Worm (Caenorhabditis elegans): ENCODE measurements around the gene srlf-31.

The srlf-31 gene

DNA sequence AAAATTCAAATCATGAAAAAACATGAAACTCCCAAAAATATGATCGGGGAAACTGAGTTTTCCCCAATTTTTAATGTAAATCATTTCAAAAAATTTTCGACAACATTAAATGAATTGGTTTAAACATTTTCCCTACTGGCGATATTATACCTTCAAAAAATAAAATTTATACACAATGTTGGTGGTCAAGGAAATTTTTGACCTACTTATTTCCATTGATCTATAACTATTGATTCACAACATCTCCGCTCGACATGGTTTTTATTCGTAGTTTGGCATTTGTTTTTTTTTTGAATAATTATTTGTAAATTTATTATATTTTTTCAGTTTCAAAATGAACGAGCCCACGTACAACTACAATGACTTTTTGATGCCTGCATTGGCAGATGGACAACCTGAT, 27.3 kb upstream of the srlf-31 start, which contains the start of gene tbx-36:
tbx-36 (plus strand) TSS at position 301 of the 400 bp plus-strand sequence.
- no peak for TF ChIP-seq nhr-10 (tag; optimal IDR thresholded peaks at IDR 0.05)
- TF ChIP-seq ztf-11 (tag; optimal IDR thresholded peaks at IDR 0.05), result no peak
- no peak for TF ChIP-seq blmp-1 (tag; optimal IDR thresholded peaks at IDR 0.05; ENCODE audit: insufficient read depth)
- TF ChIP-seq dmd-4 (tag; optimal IDR thresholded peaks at IDR 0.05), result no peak
- no peak for TF ChIP-seq sma-3 (GFP tag; optimal IDR thresholded peaks at IDR 0.05)
- no peak for TF ChIP-seq ZK546.5 (tag; optimal IDR thresholded peaks at IDR 0.05)
- no peak for TF ChIP-seq nhr-12 (tag; optimal IDR thresholded peaks at IDR 0.05)
- no peak for TF ChIP-seq sma-9 (GFP tag; optimal IDR thresholded peaks at IDR 0.05)
- no peak for TF ChIP-seq sma-9 (tag; optimal IDR thresholded peaks at IDR 0.05)
- no peak for TF ChIP-seq nhr-21 (tag; optimal IDR thresholded peaks at IDR 0.05)
- TF ChIP-seq R02D3.7 (tag; optimal IDR thresholded peaks at IDR 0.05), result no peak
- no peak for TF ChIP-seq lin-39 (tag; optimal IDR thresholded peaks at IDR 0.05)
- no peak for TF ChIP-seq F13H6.1 (tag; optimal IDR thresholded peaks at IDR 0.05)
- TF ChIP-seq egl-27 (tag; optimal IDR thresholded peaks at IDR 0.05), result no peak
- no peak for TF ChIP-seq alr-1 (tag; optimal IDR thresholded peaks at IDR 0.05)
- no peak for TF ChIP-seq nhr-11 (tag; optimal IDR thresholded peaks at IDR 0.05)
- no peak for TF ChIP-seq nhr-6 (tag; optimal IDR thresholded peaks at IDR 0.05)
- TF ChIP-seq nhr-237 (tag; optimal IDR thresholded peaks at IDR 0.05), result no peak
- TF ChIP-seq lin-13 (GFP tag; optimal IDR thresholded peaks at IDR 0.05), result no peak
- TF ChIP-seq mbf-1 (tag; optimal IDR thresholded peaks at IDR 0.05), result no peak

- no peak for TF ChIP-seq R02D3.7 (tag; optimal IDR thresholded peaks at IDR 0.05)
- TF ChIP-seq unc-55 (GFP tag; optimal IDR thresholded peaks at IDR 0.05), result no peak
- no peak for TF ChIP-seq lin-13 (GFP tag; optimal IDR thresholded peaks at IDR 0.05)
- no peak for TF ChIP-seq nhr-11 (tag; optimal IDR thresholded peaks at IDR 0.05)
- no peak for TF ChIP-seq F13H6.1 (tag; optimal IDR thresholded peaks at IDR 0.05)
- TF ChIP-seq ama-1 (optimal IDR thresholded peaks at IDR 0.05), result no peak
- TF ChIP-seq sem-4 (tag; optimal IDR thresholded peaks at IDR 0.05), result no peak
- TF ChIP-seq lsy-2 (tag; optimal IDR thresholded peaks at IDR 0.05), result no peak
- TF ChIP-seq fos-1 (tag; optimal IDR thresholded peaks at IDR 0.05), result no peak
- no peak for TF ChIP-seq elt-1 (tag; optimal IDR thresholded peaks at IDR 0.05)
- TF ChIP-seq peb-1 (tag; optimal IDR thresholded peaks at IDR 0.05), result no peak
- no peak for TF ChIP-seq ZK546.5 (tag; optimal IDR thresholded peaks at IDR 0.05)
- TF ChIP-seq ztf-1 (GFP tag; conservative IDR thresholded peaks at IDR 0.05), result no peak
- TF ChIP-seq sma-3 (GFP tag; optimal IDR thresholded peaks at IDR 0.05), result no peak
- no peak for TF ChIP-seq Y55F3AM.14 (GFP tag; optimal IDR thresholded peaks at IDR 0.05)
- TF ChIP-seq nhr-10 (tag; optimal IDR thresholded peaks at IDR 0.05), result no peak
These were observed 26.7 kb upstream of the srlf-31 start, which contains the start of gene hdl-1 for ce11 chrIV:11949717-11950116. Gene hdl-1, minus strand, starts transcription at chrIV:11949817.

DNA sequence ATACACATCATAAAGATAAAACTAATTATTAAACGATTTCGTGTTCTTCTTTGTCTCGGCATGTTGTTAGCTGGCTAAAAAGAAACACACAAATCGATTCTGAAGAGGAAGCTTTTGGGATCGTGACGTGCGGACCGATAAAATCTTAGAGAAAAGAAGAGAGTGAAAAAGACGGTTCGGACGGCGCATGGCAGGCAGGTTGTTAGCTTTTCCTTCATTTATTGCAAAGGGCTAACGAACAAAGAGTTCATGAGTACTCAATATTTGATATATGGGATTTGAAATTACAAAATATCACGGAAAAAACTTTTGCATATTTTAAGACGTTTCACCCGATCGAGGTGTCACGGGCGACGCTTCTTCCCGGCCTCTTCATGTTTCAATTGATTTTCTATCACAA, 22.6 kb upstream of the srlf-31 start, which contains the start of gene ZK829.3:
ZK829.3 (minus strand) TSS at position 101 of the 400 bp plus-strand sequence.
- no peak for TF ChIP-seq mbf-1 (tag; optimal IDR thresholded peaks at IDR 0.05)
- no peak for TF ChIP-seq nhr-10 (tag; optimal IDR thresholded peaks at IDR 0.05)
- TF ChIP-seq sma-9 (GFP tag; optimal IDR thresholded peaks at IDR 0.05), result no peak
- no peak for TF ChIP-seq sma-9 (tag; optimal IDR thresholded peaks at IDR 0.05)
- TF ChIP-seq ZK546.5 (tag; optimal IDR thresholded peaks at IDR 0.05), result no peak
- TF ChIP-seq zag-1 (tag; optimal IDR thresholded peaks at IDR 0.05), result no peak
- TF ChIP-seq mdl-1 (tag; optimal IDR thresholded peaks at IDR 0.05), result no peak
- TF ChIP-seq nhr-11 (tag; optimal IDR thresholded peaks at IDR 0.05), result no peak

ce11 chrIV:11942313-11942712, 19.3 kb upstream of the srlf-31 start, which contains the start of gene ZK829.1:
Gene ZK829.1, minus strand, starts transcription at chrIV:11942413.
- no peak for TF ChIP-seq unc-55 (GFP tag; optimal IDR thresholded peaks at IDR 0.05)
- TF ChIP-seq dmd-4 (tag; optimal IDR thresholded peaks at IDR 0.05), result no peak
- TF ChIP-seq ama-1 (optimal IDR thresholded peaks at IDR 0.05), result no peak
- no peak for TF ChIP-seq elt-3 (tag; optimal IDR thresholded peaks at IDR 0.05)
- no peak for TF ChIP-seq sma-3 (GFP tag; optimal IDR thresholded peaks at IDR 0.05)
- TF ChIP-seq mbf-1 (tag; optimal IDR thresholded peaks at IDR 0.05), result no peak
- TF ChIP-seq Y55F3AM.14 (GFP tag; optimal IDR thresholded peaks at IDR 0.05), result no peak
- TF ChIP-seq skn-1 (tag; optimal IDR thresholded peaks at IDR 0.05), result no peak
- TF ChIP-seq nhr-6 (tag; optimal IDR thresholded peaks at IDR 0.05), result no peak
- TF ChIP-seq nhr-11 (tag; optimal IDR thresholded peaks at IDR 0.05), result no peak
- no peak for TF ChIP-seq mab-5 (tag; optimal IDR thresholded peaks at IDR 0.05)
- TF ChIP-seq lin-11 (tag; optimal IDR thresholded peaks at IDR 0.05), result no peak
- TF ChIP-seq F13H6.1 (tag; optimal IDR thresholded peaks at IDR 0.05), result no peak
- no peak for TF ChIP-seq ztf-1 (GFP tag; conservative IDR thresholded peaks at IDR 0.05)

Data from whole organism, L2 larva.